Fruit fly (Drosophila melanogaster) whole organism, prepupa: ENCODE results near the gene Gs2.

ENCODE experiments used
- CG10631 ChIP-seq: fragments of 200-800 bp; sonication (Bioruptor generic); optimal IDR thresholded peaks from 2 replicates; lab custom pipeline; 2016; ENCODE audit warnings: missing biosample characterization, missing genetic modification characterization
- CG11294 ChIP-seq: fragments of 200-800 bp; sonication (Bioruptor generic); IDR thresholded peaks from 2 replicates; pipeline ENCODE4 v1.3.6; 2022; ENCODE audit warnings: missing biosample characterization, missing genetic modification characterization
- CG11902 ChIP-seq: fragments of 200-800 bp; sonication (Bioruptor generic); optimal IDR thresholded peaks from 3 replicates; lab custom pipeline; 2016; ENCODE audit warnings: missing biosample characterization, missing genetic modification characterization
- CG16779 ChIP-seq: fragments of 200-800 bp; sonication (Bioruptor generic); optimal IDR thresholded peaks from 3 replicates; lab custom pipeline; 2017; ENCODE audit warnings: missing biosample characterization, mild to moderate bottlenecking, missing genetic modification characterization
- CG6792 ChIP-seq: fragments of 200-800 bp; sonication (Bioruptor generic); optimal IDR thresholded peaks from 3 replicates; lab custom pipeline; 2016; ENCODE audit warnings: missing biosample characterization, missing genetic modification characterization
- CG8319 ChIP-seq: fragments of 200-800 bp; sonication (Bioruptor generic); optimal IDR thresholded peaks from 3 replicates; lab custom pipeline; 2016; ENCODE audit warnings: missing biosample characterization, missing genetic modification characterization
- Eip78C ChIP-seq: fragments of 200-800 bp; sonication (Bioruptor generic); peaks from one replicate; lab custom pipeline; 2016; ENCODE audit warnings: missing biosample characterization, missing genetic modification characterization
- Hr38 ChIP-seq: sonication (Bioruptor generic); optimal IDR thresholded peaks from 2 replicates; lab custom pipeline; 2016; ENCODE audit warnings: missing biosample characterization, missing genetic modification characterization
- achi ChIP-seq: fragments of 200-800 bp; sonication (Bioruptor generic); optimal IDR thresholded peaks from 3 replicates; lab custom pipeline; 2016; ENCODE audit warnings: missing biosample characterization, missing genetic modification characterization
- pdm3 ChIP-seq: fragments of 200-800 bp; sonication (Bioruptor generic); optimal IDR thresholded peaks from 3 replicates; lab custom pipeline; 2016; ENCODE audit warnings: missing biosample characterization, missing genetic modification characterization

DNA sequence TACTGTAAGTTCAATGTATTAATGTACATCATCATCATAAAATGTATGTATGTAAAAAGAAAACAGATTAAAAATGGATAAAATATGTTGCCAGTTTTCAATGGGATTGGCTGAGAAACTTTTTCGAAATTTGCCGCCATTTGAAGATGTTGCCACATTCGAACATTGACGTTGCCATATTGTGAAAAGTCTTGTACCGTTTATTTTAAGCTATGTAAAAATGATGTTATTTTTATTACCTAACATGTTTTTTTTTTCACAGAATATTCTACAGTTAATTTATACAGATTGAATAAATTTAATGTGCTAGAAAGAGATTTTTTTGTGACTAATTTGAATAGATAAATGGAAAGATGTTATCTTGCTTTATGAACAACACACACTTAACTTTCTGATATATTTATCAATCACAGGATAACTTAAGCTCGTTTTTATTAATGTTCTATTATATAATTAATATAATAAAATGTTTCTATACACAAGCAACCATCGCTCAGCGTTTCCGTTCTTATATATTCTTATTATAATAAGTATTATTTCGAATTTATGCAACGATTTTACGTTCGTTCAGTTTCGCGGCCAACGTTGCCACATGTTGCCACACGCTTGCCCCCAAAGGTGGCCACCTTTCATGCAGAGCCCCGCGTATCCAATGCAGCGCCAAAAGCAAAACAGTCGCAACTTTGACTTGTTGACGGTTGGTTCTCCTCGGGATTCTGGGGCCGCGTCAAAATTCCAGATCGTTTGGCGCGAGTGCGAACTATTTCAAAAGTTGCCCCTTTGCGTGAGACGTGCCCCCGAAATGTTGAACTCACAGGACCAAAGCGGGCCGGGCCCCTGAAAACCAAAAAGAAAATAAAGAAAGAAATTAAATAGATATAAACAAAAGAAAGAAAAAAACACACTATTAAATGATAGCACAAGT, 36.5 kb downstream of the Gs2 start, which contains the start of gene CG43155:
- no peak for TF ChIP-seq Eip78C
- TF ChIP-seq CG6792: no peak
- TF ChIP-seq achi: no peak
- TF ChIP-seq Hr38 (GFP tag; lab: Kevin White, UChicago): no peak
- TF ChIP-seq CG16779 (tag; lab: Kevin White, UChicago): no peak
- TF ChIP-seq pdm3: no peak
- TF ChIP-seq CG8319: no peak
- no peak for TF ChIP-seq CG10631 (GFP tag; lab: Kevin White, UChicago)
- TF ChIP-seq CG11294 (GFP tag; lab: Robert Waterston, UW): no peak
- no peak for TF ChIP-seq CG11902 (GFP tag; lab: Kevin White, UChicago)
